Worm (Caenorhabditis elegans) whole organism, L3 larva: ENCODE data around the gene F09E5.11.
A peak's percentile ranks its signal among the peaks of the same experiment; 100 is the strongest.

ENCODE experiments used
- R02D3.7 ChIP-seq: fragments of 150-350 bp; optimal IDR thresholded peaks from 2 replicates; lab custom pipeline; 2014; ENCODE audit warnings: missing biosample characterization, missing genetic modification characterization
- aly-2 ChIP-seq: fragments of 150-350 bp; optimal IDR thresholded peaks from 2 replicates; lab custom pipeline; 2014; ENCODE audit warnings: missing biosample characterization, missing genetic modification characterization
- ama-1 ChIP-seq: fragments of 150-350 bp; optimal IDR thresholded peaks from 2 replicates; lab custom pipeline; 2018
- ceh-16 ChIP-seq: sonication (generic microtip); optimal IDR thresholded peaks from 2 replicates; lab custom pipeline; 2017; ENCODE audit warnings: missing biosample characterization, missing genetic modification characterization
- ceh-28 ChIP-seq: fragments of 150-350 bp; optimal IDR thresholded peaks from 2 replicates; lab custom pipeline; 2014; ENCODE audit warnings: missing biosample characterization, missing genetic modification reagents, missing genetic modification characterization
- ceh-82 ChIP-seq: fragments of 150-350 bp; optimal IDR thresholded peaks from 2 replicates; lab custom pipeline; 2014; ENCODE audit warnings: missing biosample characterization, missing genetic modification characterization
- ceh-9 ChIP-seq: sonication (generic microtip); optimal IDR thresholded peaks from 2 replicates; lab custom pipeline; 2018; ENCODE audit warnings: missing biosample characterization, missing genetic modification characterization
- daf-12 ChIP-seq: fragments of 150-350 bp; optimal IDR thresholded peaks from 2 replicates; lab custom pipeline; 2014; ENCODE audit warnings: missing biosample characterization, missing genetic modification reagents, missing genetic modification characterization
- egl-5 ChIP-seq: fragments of 150-350 bp; optimal IDR thresholded peaks from 2 replicates; lab custom pipeline; 2017; ENCODE audit warnings: missing biosample characterization, missing genetic modification reagents, missing genetic modification characterization, inconsistent platforms
- elt-2 ChIP-seq: sonication (generic microtip); optimal IDR thresholded peaks from 2 replicates; lab custom pipeline; 2016; ENCODE audit warnings: missing genetic modification reagents, mild to moderate bottlenecking, missing genetic modification characterization, missing compliant biosample characterization
- eor-1 ChIP-seq, 2 experiments: fragments of 150-350 bp; optimal IDR thresholded peaks; 2 replicates each; lab custom pipeline; 2014 to 2018; ENCODE audit warnings: missing biosample characterization in 2 of 2, missing genetic modification characterization in 2 of 2
- fkh-10 ChIP-seq: sonication (generic microtip); optimal IDR thresholded peaks from 2 replicates; lab custom pipeline; 2017; ENCODE audit warnings: missing biosample characterization, missing genetic modification reagents, missing genetic modification characterization
- fkh-2 ChIP-seq: fragments of 150-350 bp; optimal IDR thresholded peaks from 2 replicates; lab custom pipeline; 2014; ENCODE audit warnings: missing biosample characterization, missing genetic modification reagents, missing genetic modification characterization
- fos-1 ChIP-seq: fragments of 150-350 bp; optimal IDR thresholded peaks from 2 replicates; lab custom pipeline; 2014; ENCODE audit warnings: missing biosample characterization, missing genetic modification characterization
- hmg-11 ChIP-seq: sonication (generic microtip); optimal IDR thresholded peaks from 2 replicates; lab custom pipeline; 2016; ENCODE audit warnings: missing genetic modification characterization, missing compliant biosample characterization
- jun-1 ChIP-seq: fragments of 150-350 bp; optimal IDR thresholded peaks from 2 replicates; lab custom pipeline; 2014; ENCODE audit warnings: missing biosample characterization, missing genetic modification reagents, missing genetic modification characterization
- lin-15B ChIP-seq: fragments of 150-350 bp; optimal IDR thresholded peaks from 2 replicates; lab custom pipeline; 2014; ENCODE audit warnings: missing biosample characterization, missing genetic modification characterization
- lin-39 ChIP-seq: fragments of 150-350 bp; optimal IDR thresholded peaks from 2 replicates; lab custom pipeline; 2018; ENCODE audit warnings: missing biosample characterization, missing genetic modification reagents, missing genetic modification characterization
- lsy-12 ChIP-seq: sonication (generic microtip); optimal IDR thresholded peaks from 2 replicates; lab custom pipeline; 2016; ENCODE audit warnings: mild to moderate bottlenecking, missing genetic modification characterization, missing compliant biosample characterization
- mml-1 ChIP-seq: fragments of 150-350 bp; sonication (generic microtip); optimal IDR thresholded peaks from 3 replicates; lab custom pipeline; 2014; ENCODE audit warnings: missing biosample characterization, missing genetic modification characterization
- nfya-1 ChIP-seq: sonication (generic microtip); optimal IDR thresholded peaks from 2 replicates; lab custom pipeline; 2017; ENCODE audit warnings: missing genetic modification characterization, mild to moderate bottlenecking, missing compliant biosample characterization, antibody characterized with exemption, moderate library complexity; ENCODE audit not compliant: insufficient read depth
- nhr-11 ChIP-seq: fragments of 150-350 bp; optimal IDR thresholded peaks from 2 replicates; lab custom pipeline; 2014; ENCODE audit warnings: missing biosample characterization, missing genetic modification characterization
- nhr-23 ChIP-seq: fragments of 150-350 bp; optimal IDR thresholded peaks from 2 replicates; lab custom pipeline; 2014; ENCODE audit warnings: missing biosample characterization, missing genetic modification reagents, missing genetic modification characterization
- nhr-237 ChIP-seq: fragments of 150-350 bp; optimal IDR thresholded peaks from 2 replicates; lab custom pipeline; 2014; ENCODE audit warnings: missing biosample characterization, missing genetic modification characterization
- nhr-25 ChIP-seq: sonication (generic microtip); optimal IDR thresholded peaks from 2 replicates; lab custom pipeline; 2017; ENCODE audit warnings: missing biosample characterization, missing genetic modification characterization
- nhr-28 ChIP-seq: fragments of 150-350 bp; optimal IDR thresholded peaks from 2 replicates; lab custom pipeline; 2014; ENCODE audit warnings: missing biosample characterization, missing genetic modification characterization
- nhr-43 ChIP-seq: sonication (generic microtip); optimal IDR thresholded peaks from 2 replicates; lab custom pipeline; 2016; ENCODE audit warnings: mild to moderate bottlenecking, missing genetic modification characterization, missing compliant biosample characterization; ENCODE audit not compliant: poor library complexity, severe bottlenecking
- nhr-76 ChIP-seq: fragments of 150-350 bp; sonication (generic microtip); optimal IDR thresholded peaks from 5 replicates; lab custom pipeline; 2014; ENCODE audit warnings: missing biosample characterization, missing genetic modification characterization
- pha-4 ChIP-seq: fragments of 150-350 bp; optimal IDR thresholded peaks from 2 replicates; lab custom pipeline; 2014; ENCODE audit warnings: missing biosample characterization, missing genetic modification reagents, missing genetic modification characterization
- pqm-1 ChIP-seq: fragments of 150-350 bp; optimal IDR thresholded peaks from 2 replicates; lab custom pipeline; 2017; ENCODE audit warnings: missing biosample characterization, missing genetic modification characterization, inconsistent platforms
- skn-1 ChIP-seq: fragments of 150-350 bp; optimal IDR thresholded peaks from 2 replicates; lab custom pipeline; 2014; ENCODE audit warnings: missing biosample characterization, missing genetic modification characterization
- snpc-4 ChIP-seq: fragments of 150-350 bp; optimal IDR thresholded peaks from 2 replicates; lab custom pipeline; 2014; ENCODE audit warnings: missing biosample characterization, missing genetic modification characterization
- tbx-2 ChIP-seq: sonication (generic microtip); optimal IDR thresholded peaks from 2 replicates; lab custom pipeline; 2016; ENCODE audit warnings: mild to moderate bottlenecking, missing genetic modification characterization, missing compliant biosample characterization
- unc-62 ChIP-seq: fragments of 150-350 bp; sonication (generic microtip); optimal IDR thresholded peaks from 4 replicates; lab custom pipeline; 2014; ENCODE audit warnings: missing biosample characterization, missing genetic modification reagents, missing genetic modification characterization
- zag-1 ChIP-seq: fragments of 150-350 bp; optimal IDR thresholded peaks from 2 replicates; lab custom pipeline; 2014; ENCODE audit warnings: missing biosample characterization, missing genetic modification characterization
- ztf-11 ChIP-seq: fragments of 150-350 bp; optimal IDR thresholded peaks from 2 replicates; lab custom pipeline; 2014; ENCODE audit warnings: missing biosample characterization, missing genetic modification characterization
- ztf-4 ChIP-seq: fragments of 150-350 bp; optimal IDR thresholded peaks from 2 replicates; lab custom pipeline; 2014; ENCODE audit warnings: missing biosample characterization, missing genetic modification characterization

F09E5.11 gene

ce11 chrII:5391447-5391846, 33.5 kb upstream of the F09E5.11 start:
- TF ChIP-seq nhr-76 (tag; lab: Kevin White, UChicago) (no peak), pqm-1 (no peak), snpc-4 (tag; lab: Kevin White, UChicago) (no peak), ama-1 (lab: Kevin White, UChicago) (no peak), elt-2 (no peak), nhr-237 (tag; lab: Kevin White, UChicago) (no peak), ceh-16 (no peak), ceh-9 (tag; lab: Kevin White, UChicago) (no peak)

- TF ChIP-seq elt-2 (peak; percentile 79), lin-39 (tag; lab: Kevin White, UChicago) (peak; percentile 79), daf-12 (tag; lab: Kevin White, UChicago) (no peak), hmg-11 (tag; lab: Kevin White, UChicago) (peak; percentile 51), fos-1 (tag; lab: Kevin White, UChicago) (no peak), lsy-12 (peak; percentile 26), jun-1 (tag; lab: Kevin White, UChicago) (peak; percentile 71), nhr-28 (tag; lab: Kevin White, UChicago) (no peak), aly-2 (tag; lab: Kevin White, UChicago) (peak; percentile 5), ceh-82 (tag; lab: Kevin White, UChicago) (peak; percentile 11), mml-1 (no peak), eor-1 (tag; optimal IDR thresholded peaks at IDR 0.05; lab: Kevin White, UChicago) (no peak), nfya-1 (tag; lab: Kevin White, UChicago) (peak; percentile 82), fkh-10 (no peak), ztf-11 (tag; lab: Kevin White, UChicago) (no peak), ama-1 (lab: Kevin White, UChicago) (peak; percentile 73), tbx-2 (tag; lab: Kevin White, UChicago) (peak; percentile 66), snpc-4 (tag; lab: Kevin White, UChicago) (peak; percentile 75), ceh-28 (peak; percentile 55), nhr-23 (tag; lab: Kevin White, UChicago) (peak; percentile 92), ztf-4 (tag; lab: Kevin White, UChicago) (peak; percentile 58), skn-1 (peak; percentile 57), nhr-43 (tag; lab: Kevin White, UChicago) (peak; percentile 86), lin-15B (tag; lab: Kevin White, UChicago) (peak; percentile 75), fkh-2 (tag; lab: Kevin White, UChicago) (no peak), nhr-25 (peak; percentile 92), pha-4 (tag; lab: Kevin White, UChicago) (peak; percentile 90), nhr-76 (tag; lab: Kevin White, UChicago) (no peak), pqm-1 (peak; percentile 29), R02D3.7 (tag; lab: Kevin White, UChicago) (peak; percentile 61), egl-5 (peak; percentile 64), unc-62 (GFP tag; lab: Kevin White, UChicago) (no peak)
- TF ChIP-seq, all 47 proteins: peak for 22
These were observed 31.9 kb upstream of the F09E5.11 start, which contains the start of gene ndx-6 for ce11 chrII:5389831-5390323. Gene ndx-6 (minus strand): TSS chrII:5389881.

DNA sequence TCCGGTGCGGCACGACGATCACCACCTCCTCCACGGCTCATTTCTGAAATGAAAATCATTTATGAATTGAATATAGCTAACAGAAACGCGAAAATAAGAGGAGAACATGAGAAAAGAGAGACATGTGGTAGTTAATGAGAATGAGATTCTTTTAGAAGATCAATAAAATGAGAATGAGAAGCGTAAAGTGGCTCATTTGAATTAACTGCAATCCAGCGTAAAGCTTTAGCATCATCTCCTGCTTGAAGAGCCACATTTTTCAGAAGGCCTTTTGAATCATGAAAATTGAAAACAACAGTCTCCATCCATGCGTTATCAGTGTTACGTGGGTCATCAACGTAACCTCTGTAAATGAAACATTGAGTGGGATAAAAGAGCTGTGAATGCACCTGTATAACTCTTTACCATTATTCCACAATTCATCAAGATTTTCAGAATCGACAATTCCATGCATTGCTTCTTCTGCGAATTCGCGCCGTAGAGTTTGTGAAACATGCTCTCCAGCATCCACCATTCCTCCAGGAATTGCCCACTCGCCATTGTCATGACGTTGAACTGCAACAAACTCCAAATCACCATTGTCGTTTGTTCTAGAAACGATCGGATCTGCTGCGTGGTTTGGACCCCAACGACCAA, 30.9 kb upstream of the F09E5.11 start, which contains the start of gene rsp-4:
Gene rsp-4, minus strand, starts transcription at position 51 of the 636 bp plus-strand sequence.
- TF ChIP-seq ztf-4 (tag; lab: Kevin White, UChicago) (no peak), ceh-82 (tag; lab: Kevin White, UChicago) (no peak), nhr-11 (tag; lab: Kevin White, UChicago) (no peak), elt-2 (no peak), zag-1 (tag; lab: Kevin White, UChicago) (no peak), fkh-2 (tag; lab: Kevin White, UChicago) (no peak), unc-62 (GFP tag; lab: Kevin White, UChicago) (no peak), pqm-1 (no peak), snpc-4 (tag; lab: Kevin White, UChicago) (no peak)
- TF ChIP-seq, all 47 proteins: peak for 0
